Fruit fly (Drosophila melanogaster) Kc167 (cell line): ENCODE results near the gene Ddx56.

ENCODE experiments used
- Myc ChIP-seq: fragments of >200 bp; optimal IDR thresholded peaks from 2 replicates; lab custom pipeline; 2017; ENCODE audit warnings: missing external identifiers
- Sin3A ChIP-seq: fragments of >200 bp; optimal IDR thresholded peaks from 2 replicates; lab custom pipeline; 2018; ENCODE audit warnings: missing external identifiers
- h ChIP-seq: fragments of >200 bp; optimal IDR thresholded peaks from 3 replicates; lab custom pipeline; 2018; ENCODE audit warnings: missing external identifiers
- insv ChIP-seq: fragments of >200 bp; optimal IDR thresholded peaks from 3 replicates; lab custom pipeline; 2018; ENCODE audit warnings: missing external identifiers
- psq ChIP-seq: fragments of >200 bp; optimal IDR thresholded peaks from 2 replicates; lab custom pipeline; 2017; ENCODE audit warnings: missing external identifiers
- ttk ChIP-seq: sonication (Bioruptor generic); optimal IDR thresholded peaks from 2 replicates; lab custom pipeline; 2017; ENCODE audit warnings: missing external identifiers

Gene Ddx56

dm6 chrX:21366311-21366990 is 21.3 kb downstream of the Ddx56 start:
- TF ChIP-seq Sin3A (lab: Kevin White, UChicago) (no peak), h (no peak)

DNA sequence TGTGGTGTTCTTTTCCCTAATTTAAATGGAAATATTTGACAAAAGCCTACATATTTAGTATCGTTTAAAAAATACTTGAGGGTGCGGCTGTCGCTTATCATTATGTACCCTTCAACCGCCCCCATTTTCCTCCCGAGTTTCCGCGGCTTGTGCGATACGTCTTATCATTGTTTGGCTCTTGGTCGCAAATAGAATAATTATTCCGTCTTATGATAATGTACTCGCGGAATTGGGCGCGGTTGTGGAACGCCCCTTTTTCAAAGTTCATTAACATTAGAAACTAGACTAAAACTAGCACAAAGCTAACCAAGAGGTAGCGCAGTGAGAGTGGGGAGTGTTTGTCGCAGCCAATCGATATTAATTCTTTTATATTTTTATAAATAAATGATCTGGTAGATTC is 22.3 kb downstream of the Ddx56 start:
- TF ChIP-seq h (no peak), Myc (lab: Kevin White, UChicago) (no peak), ttk (lab: Kevin White, UChicago) (no peak), psq (no peak), insv (lab: Kevin White, UChicago) (no peak), Sin3A (lab: Kevin White, UChicago) (no peak)

DNA sequence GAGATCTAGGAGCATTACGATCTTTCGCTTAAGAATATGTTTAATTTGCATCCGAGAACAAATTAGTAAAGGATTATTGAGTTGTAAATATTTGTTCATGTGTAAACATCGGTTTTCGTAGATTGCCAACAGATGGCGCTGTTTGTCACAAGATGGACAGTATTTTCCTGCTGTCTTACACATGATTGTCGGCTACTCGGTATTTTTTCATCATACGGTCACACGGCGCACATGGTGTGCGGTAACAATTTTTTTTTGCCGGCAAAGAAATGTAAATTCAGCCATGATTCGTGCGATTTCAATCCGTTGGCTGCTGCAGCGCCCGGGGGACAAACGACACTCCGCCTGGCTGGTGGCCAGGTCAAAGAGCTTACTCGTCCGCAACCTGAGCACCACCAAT is 24.9 kb downstream of the Ddx56 start, which contains the start of the genes bbx and waw:
bbx (plus strand) TSS at position 151 of the 400 bp plus-strand sequence.
waw (plus strand) TSS at position 151 of the 400 bp plus-strand sequence.
- TF ChIP-seq ttk (lab: Kevin White, UChicago) (no peak), Sin3A (lab: Kevin White, UChicago) (no peak), insv (lab: Kevin White, UChicago) (no peak), psq (no peak), Myc (lab: Kevin White, UChicago) (no peak), h (no peak)

DNA sequence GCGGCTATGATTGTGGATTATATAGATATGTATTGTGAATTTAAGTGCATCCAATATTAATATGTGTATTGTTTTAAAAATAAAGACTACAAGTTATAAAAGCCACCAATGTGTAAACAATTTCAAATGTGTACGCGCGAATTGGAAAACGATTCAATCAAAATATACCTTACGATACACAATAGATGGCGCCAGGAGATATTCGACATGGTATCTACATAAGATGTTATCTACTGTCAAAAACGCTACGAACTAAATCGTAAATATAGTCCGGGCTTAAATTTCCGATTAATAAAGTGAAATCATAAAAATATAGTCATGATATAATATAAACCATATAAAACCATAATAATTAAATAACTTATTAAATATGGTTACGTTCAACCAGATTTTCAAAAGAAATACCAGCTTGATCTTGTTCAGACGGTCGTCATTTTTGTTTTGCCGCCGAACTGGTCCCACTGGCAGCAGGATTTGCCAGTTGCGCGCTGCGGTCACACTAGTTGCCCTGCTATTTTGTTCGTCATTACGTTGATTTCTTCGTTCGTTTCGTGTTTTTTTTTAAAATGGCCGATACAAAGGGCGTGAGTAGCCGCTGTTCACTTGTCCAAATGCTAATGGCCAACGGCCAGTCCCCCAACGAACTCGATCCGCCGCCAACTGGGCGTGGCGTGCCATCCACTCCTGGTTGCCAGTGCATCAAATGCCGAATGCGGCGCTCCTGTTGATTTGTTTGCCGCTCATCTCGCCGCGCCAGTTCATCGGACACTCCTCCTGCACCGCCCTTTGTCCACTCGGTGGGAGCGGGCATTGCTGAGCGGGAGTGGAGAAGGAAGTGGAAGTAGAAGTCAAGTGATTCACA is 29.7 kb downstream of the Ddx56 start, which contains the start of gene Septin1:
Septin1 (plus strand) TSS at position 477 of the 862 bp plus-strand sequence.
- TF ChIP-seq Sin3A (lab: Kevin White, UChicago) (no peak), psq (no peak), h (no peak), insv (lab: Kevin White, UChicago) (no peak)

dm6 chrX:21353541-21353940 is 34.2 kb downstream of the Ddx56 start:
- TF ChIP-seq psq: no peak
- TF ChIP-seq Myc (lab: Kevin White, UChicago): no peak

dm6 chrX:21351210-21351824 is 36.4 kb downstream of the Ddx56 start:
- TF ChIP-seq ttk (lab: Kevin White, UChicago) (no peak), psq (no peak), Sin3A (lab: Kevin White, UChicago) (no peak), h (no peak), Myc (lab: Kevin White, UChicago) (no peak), insv (lab: Kevin White, UChicago) (no peak)

dm6 chrX:21349800-21350309 is 37.9 kb downstream of the Ddx56 start, which contains the start of the genes peng and sol:
Gene peng, minus strand, starts transcription at chrX:21349843.
Gene sol, plus strand, starts transcription at chrX:21350280.
- TF ChIP-seq Sin3A (lab: Kevin White, UChicago): no peak
- TF ChIP-seq Myc (lab: Kevin White, UChicago): no peak
- TF ChIP-seq h: no peak
- no peak for TF ChIP-seq ttk (lab: Kevin White, UChicago)
- TF ChIP-seq insv (lab: Kevin White, UChicago): no peak
- TF ChIP-seq psq: no peak

DNA sequence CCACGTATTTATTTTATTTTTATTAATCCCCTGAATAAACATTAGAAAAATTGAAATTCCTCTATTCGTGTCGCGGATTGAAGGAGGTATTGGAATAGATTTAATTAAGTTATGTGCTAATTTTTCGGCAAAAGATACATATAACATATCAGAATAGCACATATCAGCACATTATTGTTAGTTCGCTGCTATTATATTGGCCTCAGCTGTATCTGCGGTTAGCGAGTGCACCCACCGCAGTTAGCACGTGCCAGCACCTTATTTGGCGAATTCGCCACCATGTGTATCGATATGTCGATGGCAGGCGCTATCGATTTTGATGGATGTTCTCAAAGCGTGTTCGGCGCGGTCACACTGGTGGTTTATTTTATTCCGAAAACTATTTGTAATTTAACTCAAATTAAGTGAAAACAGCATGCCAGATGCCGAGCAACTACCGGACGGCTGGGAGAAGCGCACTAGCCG is 42.7 kb downstream of the Ddx56 start, which contains the start of gene dod:
dod (plus strand) TSS at position 323 of the 465 bp plus-strand sequence.
- no peak for TF ChIP-seq ttk (lab: Kevin White, UChicago)

- TF ChIP-seq insv (lab: Kevin White, UChicago) (no peak), Myc (lab: Kevin White, UChicago) (no peak), Sin3A (lab: Kevin White, UChicago) (no peak), h (no peak), ttk (lab: Kevin White, UChicago) (no peak), psq (no peak)
Measured at dm6 chrX:21339476-21339931, 48.2 kb downstream of the Ddx56 start, which contains the start of the genes tty and fliI. Gene tty, minus strand, starts transcription at chrX:21339676. Gene fliI, plus strand, starts transcription at chrX:21339741.

- no peak for TF ChIP-seq psq
- TF ChIP-seq insv (lab: Kevin White, UChicago): no peak
- no peak for TF ChIP-seq Sin3A (lab: Kevin White, UChicago)
- no peak for TF ChIP-seq ttk (lab: Kevin White, UChicago)
- TF ChIP-seq h: no peak
- TF ChIP-seq Myc (lab: Kevin White, UChicago): no peak
Measured at dm6 chrX:21338153-21338552, 49.6 kb downstream of the Ddx56 start.

DNA sequence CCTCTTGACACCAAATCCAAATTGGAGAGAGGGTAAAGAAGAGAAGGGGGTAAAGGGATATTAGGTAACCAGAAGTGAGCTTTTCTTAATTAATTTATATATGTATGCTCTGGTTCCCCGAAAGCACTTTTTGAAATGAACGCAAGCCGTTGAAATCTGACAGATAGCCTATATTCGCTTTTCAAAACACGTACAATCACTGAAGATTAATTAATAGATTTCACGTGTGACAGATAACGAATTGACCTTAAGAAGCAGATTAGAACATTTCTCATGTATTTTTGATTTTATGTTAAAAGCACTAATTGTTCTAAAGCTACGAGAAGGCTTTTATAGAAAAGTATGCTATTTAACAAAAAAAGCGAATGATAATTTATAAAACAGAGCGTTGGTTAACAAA is 50.7 kb downstream of the Ddx56 start:
- no peak for TF ChIP-seq ttk (lab: Kevin White, UChicago)
- TF ChIP-seq psq: no peak
- TF ChIP-seq Myc (lab: Kevin White, UChicago): no peak
- TF ChIP-seq h: no peak
- no peak for TF ChIP-seq insv (lab: Kevin White, UChicago)
- no peak for TF ChIP-seq Sin3A (lab: Kevin White, UChicago)
